Fruit fly (Drosophila melanogaster): ENCODE results near the gene CG4042.

CG4042 gene

DNA sequence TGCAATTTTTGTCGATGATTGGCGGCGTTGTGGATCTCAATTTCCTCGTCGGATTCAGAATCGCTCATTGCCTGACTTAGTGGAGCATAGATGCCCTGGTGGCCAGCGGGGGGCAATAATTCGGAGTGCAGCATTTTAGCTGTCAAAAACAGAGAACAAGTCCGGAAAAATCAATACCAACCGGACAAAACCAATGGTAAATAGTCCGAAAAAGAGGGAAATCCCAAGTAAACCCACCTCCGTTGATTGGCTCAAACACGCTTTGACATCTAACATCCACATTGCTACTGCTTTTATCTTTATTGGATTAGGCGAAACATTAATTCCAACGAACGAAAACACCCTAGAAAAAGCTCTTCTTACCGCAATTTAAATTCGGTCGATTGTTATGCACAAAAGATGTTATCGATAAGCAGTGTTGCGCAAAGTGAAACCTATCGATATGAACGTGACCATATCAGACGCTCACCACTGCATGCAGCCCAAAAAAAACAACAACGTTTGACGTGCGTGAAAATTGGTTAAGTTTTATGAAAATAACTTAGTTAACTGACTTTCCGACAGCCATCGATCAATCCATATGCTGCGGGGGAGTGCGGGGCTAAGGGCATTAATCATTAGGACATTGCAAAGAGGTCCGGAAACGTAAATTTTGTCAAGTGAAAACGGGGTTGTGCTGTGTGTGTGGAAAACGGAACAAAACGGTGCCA, 44.5 kb upstream of the CG4042 start, which contains the start of the genes CG3618 and Pka-R1 (continued):
- TF ChIP-seq dm (GFP tag; optimal IDR thresholded peaks at IDR 0.05) (peak; percentile 53), Sox100B (GFP tag; optimal IDR thresholded peaks at IDR 0.05) (no peak), lilli (GFP tag; optimal IDR thresholded peaks at IDR 0.05) (peak; percentile 7), CG4730 (GFP tag; IDR thresholded peaks at IDR 0.05) (no peak), gro (GFP tag; optimal IDR thresholded peaks at IDR 0.05) (no peak), slp2 (GFP tag; optimal IDR thresholded peaks at IDR 0.05) (no peak), scrt (GFP tag; optimal IDR thresholded peaks at IDR 0.05) (no peak), gfzf (GFP tag; optimal IDR thresholded peaks at IDR 0.05) (peak; percentile 49), Sin3A (optimal IDR thresholded peaks at IDR 0.05) (peak; percentile 31), Elba2 (GFP tag; optimal IDR thresholded peaks at IDR 0.05) (no peak), CG10431 (GFP tag; optimal IDR thresholded peaks at IDR 0.05) (no peak), sna (GFP tag; IDR thresholded peaks at IDR 0.05; ENCODE audit: partially characterized antibody) (no peak), Dp (GFP tag; optimal IDR thresholded peaks at IDR 0.05) (peak; percentile 77), Lpt (GFP tag; optimal IDR thresholded peaks at IDR 0.05) (no peak), Ets65A (GFP tag) (no peak), onecut (GFP tag; IDR thresholded peaks at IDR 0.05) (peak; percentile 97), dmrt11E (tag; optimal IDR thresholded peaks at IDR 0.05) (no peak), CG16779 (GFP tag; IDR thresholded peaks at IDR 0.05) (no peak), BtbVII (GFP tag; optimal IDR thresholded peaks at IDR 0.05) (no peak), fd102C (GFP tag; optimal IDR thresholded peaks at IDR 0.05) (no peak), rib (GFP tag; IDR thresholded peaks at IDR 0.05) (no peak), Hand (GFP tag; optimal IDR thresholded peaks at IDR 0.05) (no peak), bigmax (GFP tag; optimal IDR thresholded peaks at IDR 0.05) (peak; percentile 63), Blimp-1 (GFP tag; optimal IDR thresholded peaks at IDR 0.05) (no peak), CG7987 (GFP tag; optimal IDR thresholded peaks at IDR 0.05) (peak; percentile 28), zen2 (GFP tag; IDR thresholded peaks at IDR 0.05; ENCODE audit: partially characterized antibody) (no peak), D19A (tag; optimal IDR thresholded peaks at IDR 0.05) (no peak), Nf-YB (GFP tag; optimal IDR thresholded peaks at IDR 0.05) (no peak), Sry-δ (GFP tag; optimal IDR thresholded peaks at IDR 0.05) (peak; percentile 93), tup (GFP tag; optimal IDR thresholded peaks at IDR 0.05) (no peak), CG34376 (GFP tag; optimal IDR thresholded peaks at IDR 0.05) (peak; percentile 32), sima (GFP tag; optimal IDR thresholded peaks at IDR 0.05) (no peak), Bteb2 (GFP tag; optimal IDR thresholded peaks at IDR 0.05) (no peak), Bdp1 (GFP tag; optimal IDR thresholded peaks at IDR 0.05) (no peak), Xbp1 (GFP tag; optimal IDR thresholded peaks at IDR 0.05) (peak; percentile 12), Stat92E (GFP tag; optimal IDR thresholded peaks at IDR 0.05) (peak in 1 of 3 experiments; percentile 24), CG3995 (GFP tag; optimal IDR thresholded peaks at IDR 0.05) (peak; percentile 49), trem (tag; optimal IDR thresholded peaks at IDR 0.05) (peak; percentile 53), CG15269 (tag; optimal IDR thresholded peaks at IDR 0.05) (no peak), hth (optimal IDR thresholded peaks at IDR 0.05) (no peak), CG10979 (tag; optimal IDR thresholded peaks at IDR 0.05) (no peak), CG4820 (GFP tag; optimal IDR thresholded peaks at IDR 0.05) (no peak), stc (GFP tag; IDR thresholded peaks at IDR 0.05) (no peak), lbe (GFP tag; optimal IDR thresholded peaks at IDR 0.05) (no peak), CG6791 (GFP tag; IDR thresholded peaks at IDR 0.05; ENCODE audit: partially characterized antibody) (no peak), klu (GFP tag; IDR thresholded peaks at IDR 0.05) (no peak), CG6272 (GFP tag; IDR thresholded peaks at IDR 0.05) (no peak), CG15696 (tag; optimal IDR thresholded peaks at IDR 0.05) (no peak), CG17802 (tag; optimal IDR thresholded peaks at IDR 0.05) (no peak), CG11723 (GFP tag; optimal IDR thresholded peaks at IDR 0.05) (no peak)

All from whole organism, embryonic.